Worm (Caenorhabditis elegans) whole organism, young adult: ENCODE measurements around the gene gos-28.
A peak's percentile ranks its signal among the peaks of the same experiment; 100 is the strongest.

Experiments used
- bed-2 ChIP-seq: fragments of 200-800 bp; sonication (Bioruptor generic); IDR thresholded peaks from 2 replicates; pipeline ENCODE4 v1.3.6; 2022; ENCODE audit warnings: missing genetic modification reagents, missing genetic modification characterization, missing compliant biosample characterization
- die-1 ChIP-seq: sonication (generic microtip); optimal IDR thresholded peaks from 2 replicates; lab custom pipeline; 2016; ENCODE audit warnings: missing genotype, mild to moderate bottlenecking, missing genetic modification characterization, missing compliant biosample characterization
- egl-18 ChIP-seq: fragments of 200-800 bp; sonication (Bioruptor generic); IDR thresholded peaks from 2 replicates; pipeline ENCODE4 v1.3.6; 2022; ENCODE audit warnings: missing genetic modification reagents, missing genetic modification characterization, missing compliant biosample characterization
- ets-4 ChIP-seq: fragments of 200-800 bp; sonication (Bioruptor generic); optimal IDR thresholded peaks from 2 replicates; lab custom pipeline; 2018; ENCODE audit warnings: mild to moderate bottlenecking, missing genetic modification characterization, missing compliant biosample characterization
- nfyb-1 ChIP-seq: fragments of 200-800 bp; sonication (Bioruptor generic); IDR thresholded peaks from 2 replicates; pipeline ENCODE4 v1.3.6; 2022; ENCODE audit warnings: missing genetic modification reagents, missing genetic modification characterization, missing compliant biosample characterization
- rcor-1 ChIP-seq: fragments of 200-800 bp; sonication (Bioruptor generic); IDR thresholded peaks from 2 replicates; pipeline ENCODE4 v1.3.6; 2022; ENCODE audit warnings: missing genetic modification reagents, missing genetic modification characterization, missing compliant biosample characterization

- TF ChIP-seq nfyb-1 (peak; percentile 83), rcor-1 (GFP tag; lab: Robert Waterston, UW) (0 out of 2 replicates have a peak, but pooled peaks have one; percentile 20), bed-2 (GFP tag; lab: Robert Waterston, UW) (no peak), egl-18 (no peak), die-1 (tag; lab: Kevin White, UChicago) (peak; percentile 34), ets-4 (GFP tag; lab: Kevin White, UChicago) (peak; percentile 19)
Observed at ce11 chrIII:7335220-7335619, 13.8 kb downstream of the gos-28 start, which contains the start of gene F56C9.10.
